Fruit fly (Drosophila melanogaster) whole organism, embryonic: ENCODE measurements around the gene CG15638.

ENCODE experiments used
- Ada2b ChIP-seq: fragments of 200-800 bp; sonication (Bioruptor generic); IDR thresholded peaks from 2 replicates; pipeline ENCODE4 v1.3.6; 2022; ENCODE audit warnings: missing biosample characterization, missing genetic modification characterization
- Atf3 ChIP-seq: fragments of 200-800 bp; sonication (Bioruptor generic); optimal IDR thresholded peaks from 3 replicates; lab custom pipeline; 2016; ENCODE audit warnings: missing biosample characterization, missing genetic modification characterization
- BtbVII ChIP-seq: fragments of 200-800 bp; sonication (Bioruptor generic); optimal IDR thresholded peaks from 3 replicates; lab custom pipeline; 2017; ENCODE audit warnings: missing biosample characterization, mild to moderate bottlenecking, missing genetic modification characterization
- CG10431 ChIP-seq: fragments of 200-800 bp; sonication (Bioruptor generic); optimal IDR thresholded peaks from 3 replicates; lab custom pipeline; 2018; ENCODE audit warnings: missing biosample characterization, mild to moderate bottlenecking, missing genetic modification characterization
- CG10979 ChIP-seq: fragments of 200-800 bp; sonication (Bioruptor generic); optimal IDR thresholded peaks from 2 replicates; lab custom pipeline; 2018; ENCODE audit warnings: missing biosample characterization, mild to moderate bottlenecking, missing genetic modification characterization, moderate library complexity
- CG11695 ChIP-seq: fragments of 200-800 bp; sonication (Bioruptor generic); IDR thresholded peaks from 3 replicates; pipeline ENCODE4 v1.3.6; 2022; ENCODE audit warnings: missing biosample characterization, missing genetic modification characterization
- CG12155 ChIP-seq: fragments of 200-800 bp; sonication (Bioruptor generic); optimal IDR thresholded peaks from 3 replicates; lab custom pipeline; 2016; ENCODE audit warnings: missing biosample characterization, missing genetic modification characterization
- CG13287 ChIP-seq: fragments of 200-800 bp; sonication (Bioruptor generic); IDR thresholded peaks from 2 replicates; pipeline ENCODE4 v1.3.6; 2022; ENCODE audit warnings: missing biosample characterization, missing genetic modification characterization; ENCODE audit not compliant: partially characterized antibody
- CG13894 ChIP-seq: fragments of 200-800 bp; sonication (Bioruptor generic); optimal IDR thresholded peaks from 3 replicates; lab custom pipeline; 2018; ENCODE audit warnings: missing biosample characterization, mild to moderate bottlenecking, missing genetic modification characterization, moderate library complexity
- CG16813 ChIP-seq: fragments of 200-800 bp; sonication (Bioruptor generic); IDR thresholded peaks from 3 replicates; pipeline ENCODE4 v1.3.6; 2022; ENCODE audit warnings: missing biosample characterization, missing genetic modification characterization; ENCODE audit not compliant: partially characterized antibody
- CG16815 ChIP-seq: fragments of 200-800 bp; sonication (Bioruptor generic); optimal IDR thresholded peaks from 3 replicates; lab custom pipeline; 2017; ENCODE audit warnings: missing biosample characterization, mild to moderate bottlenecking, missing genetic modification characterization
- CG17612 ChIP-seq: fragments of 200-800 bp; sonication (Bioruptor generic); IDR thresholded peaks from 2 replicates; pipeline ENCODE4 v1.3.6; 2022; ENCODE audit warnings: missing biosample characterization, missing genetic modification characterization
- CG30020 ChIP-seq: fragments of 200-800 bp; optimal IDR thresholded peaks from 2 replicates; lab custom pipeline; 2019; ENCODE audit warnings: missing biosample characterization, mild to moderate bottlenecking, missing genetic modification characterization, moderate library complexity
- CG30403 ChIP-seq: fragments of 200-800 bp; sonication (Bioruptor generic); optimal IDR thresholded peaks from 3 replicates; lab custom pipeline; 2016; ENCODE audit warnings: missing biosample characterization, missing genetic modification characterization
- CG32767 ChIP-seq: fragments of 200-800 bp; sonication (Bioruptor generic); IDR thresholded peaks from 2 replicates; pipeline ENCODE4 v1.3.6; 2022; ENCODE audit warnings: missing biosample characterization, missing genetic modification characterization
- CG34422 ChIP-seq: fragments of 200-800 bp; sonication (Bioruptor generic); IDR thresholded peaks from 3 replicates; pipeline ENCODE4 v1.3.6; 2022; ENCODE audit warnings: missing biosample characterization, missing genetic modification characterization
- CG5180 ChIP-seq: fragments of 200-800 bp; sonication (Bioruptor generic); optimal IDR thresholded peaks from 3 replicates; lab custom pipeline; 2017; ENCODE audit warnings: missing biosample characterization, missing genetic modification characterization, mild to moderate bottlenecking, moderate library complexity, missing genetic modification reagents
- CG6654 ChIP-seq: fragments of 200-800 bp; sonication (Bioruptor generic); optimal IDR thresholded peaks from 2 replicates; lab custom pipeline; 2017; ENCODE audit warnings: missing biosample characterization, mild to moderate bottlenecking, missing genetic modification characterization
- CG6854 ChIP-seq: fragments of 200-800 bp; sonication (Bioruptor generic); optimal IDR thresholded peaks from 3 replicates; lab custom pipeline; 2017; ENCODE audit warnings: missing biosample characterization, mild to moderate bottlenecking, missing genetic modification characterization
- CG8290 ChIP-seq, 3 experiments: fragments of 200-800 bp; sonication (Bioruptor generic); optimal IDR thresholded peaks; 2 replicates each; lab custom pipeline; 2016 to 2019; ENCODE audit warnings: missing biosample characterization in 3 of 3, missing genetic modification characterization in 3 of 3, mild to moderate bottlenecking in 2 of 3, moderate library complexity in 1 of 3
- CG8765 ChIP-seq: fragments of 200-800 bp; sonication (Bioruptor generic); IDR thresholded peaks from 2 replicates; pipeline ENCODE4 v1.3.6; 2022; ENCODE audit warnings: missing biosample characterization, missing genetic modification characterization
- CG9437 ChIP-seq: fragments of 200-800 bp; sonication (Bioruptor generic); optimal IDR thresholded peaks from 2 replicates; lab custom pipeline; 2018; ENCODE audit warnings: missing biosample characterization, mild to moderate bottlenecking, missing genetic modification characterization
- D ChIP-seq, 2 experiments: fragments of 200-800 bp in 1 of 2; fragments of >200 bp in 1 of 2; sonication (Bioruptor generic) in 1 of 2; optimal IDR thresholded peaks; 2 replicates in 1 of 2; 3 replicates in 1 of 2; lab custom pipeline; 2017; ENCODE audit warnings: mild to moderate bottlenecking in 1 of 2, missing biosample characterization in 1 of 2, missing genetic modification characterization in 1 of 2, missing genetic modification reagents in 1 of 2
- Dfd ChIP-seq, 2 experiments: fragments of >200 bp; optimal IDR thresholded peaks; 2 replicates each; lab custom pipeline; 2017; ENCODE audit warnings: missing biosample characterization in 2 of 2, missing genetic modification characterization in 2 of 2
- HLH54F ChIP-seq: fragments of 200-800 bp; sonication (Bioruptor generic); optimal IDR thresholded peaks from 3 replicates; lab custom pipeline; 2016; ENCODE audit warnings: missing biosample characterization, missing genetic modification characterization
- HLHmδ ChIP-seq: fragments of 200-800 bp; sonication (Bioruptor generic); optimal IDR thresholded peaks from 2 replicates; lab custom pipeline; 2018; ENCODE audit warnings: missing biosample characterization, mild to moderate bottlenecking, missing genetic modification characterization, moderate library complexity
- Neu2 ChIP-seq: fragments of 200-800 bp; sonication (Bioruptor generic); optimal IDR thresholded peaks from 3 replicates; lab custom pipeline; 2016; ENCODE audit warnings: missing biosample characterization, missing genetic modification characterization, borderline replicate concordance
- ara ChIP-seq: fragments of 200-800 bp; sonication (Bioruptor generic); IDR thresholded peaks from 2 replicates; pipeline ENCODE4 v1.3.6; 2022; ENCODE audit warnings: missing biosample characterization, missing genetic modification characterization
- corto ChIP-seq: fragments of 200-800 bp; sonication (Bioruptor generic); optimal IDR thresholded peaks from 2 replicates; lab custom pipeline; 2016; ENCODE audit warnings: missing biosample characterization, mild to moderate bottlenecking, missing genetic modification characterization, moderate library complexity
- danr ChIP-seq: fragments of 200-800 bp; sonication (Bioruptor generic); IDR thresholded peaks from 2 replicates; pipeline ENCODE4 v1.3.6; 2022; ENCODE audit warnings: missing biosample characterization, missing genetic modification characterization
- emc ChIP-seq: fragments of 200-800 bp; sonication (Bioruptor generic); optimal IDR thresholded peaks from 2 replicates; lab custom pipeline; 2016; ENCODE audit warnings: missing biosample characterization, missing genetic modification characterization
- en ChIP-seq: fragments of 200-800 bp; sonication (Bioruptor generic); optimal IDR thresholded peaks from 2 replicates; lab custom pipeline; 2016; ENCODE audit warnings: missing biosample characterization, missing genetic modification characterization
- gcm2 ChIP-seq: fragments of 200-800 bp; sonication (Bioruptor generic); optimal IDR thresholded peaks from 2 replicates; lab custom pipeline; 2016; ENCODE audit warnings: missing biosample characterization, missing genetic modification characterization
- grn ChIP-seq: fragments of 200-800 bp; sonication (Bioruptor generic); optimal IDR thresholded peaks from 3 replicates; lab custom pipeline; 2017; ENCODE audit warnings: missing biosample characterization, missing genetic modification characterization
- hkb ChIP-seq, 2 experiments: fragments of 200-800 bp in 1 of 2; fragments of >200 bp in 1 of 2; sonication (Bioruptor generic) in 1 of 2; IDR thresholded peaks in 1 of 2; optimal IDR thresholded peaks in 1 of 2; 2 replicates each; pipeline versions ENCODE4 v1.3.6 to Lab custom; 2017 to 2022; ENCODE audit warnings: missing biosample characterization in 1 of 2, missing genetic modification characterization in 1 of 2
- kay ChIP-seq: fragments of 200-800 bp; sonication (Bioruptor generic); optimal IDR thresholded peaks from 2 replicates; lab custom pipeline; 2016; ENCODE audit warnings: missing biosample characterization, missing genetic modification characterization
- luna ChIP-seq: fragments of 200-800 bp; sonication (Bioruptor generic); optimal IDR thresholded peaks from 2 replicates; lab custom pipeline; 2016; ENCODE audit warnings: missing biosample characterization, missing genetic modification characterization
- nom ChIP-seq: fragments of 200-800 bp; sonication (Bioruptor generic); optimal IDR thresholded peaks from 2 replicates; lab custom pipeline; 2017; ENCODE audit warnings: missing biosample characterization, missing genetic modification characterization, mild to moderate bottlenecking, moderate library complexity, missing genetic modification reagents
- org-1 ChIP-seq: fragments of 200-800 bp; sonication (Bioruptor generic); optimal IDR thresholded peaks from 2 replicates; lab custom pipeline; 2017; ENCODE audit warnings: missing biosample characterization, missing genetic modification characterization
- ro ChIP-seq: fragments of 200-800 bp; sonication (Bioruptor generic); IDR thresholded peaks from 2 replicates; pipeline ENCODE4 v1.3.6; 2022; ENCODE audit warnings: missing biosample characterization, missing genetic modification characterization
- slou ChIP-seq: fragments of 200-800 bp; sonication (Bioruptor generic); optimal IDR thresholded peaks from 3 replicates; lab custom pipeline; 2016; ENCODE audit warnings: missing biosample characterization, missing genetic modification characterization
- sna ChIP-seq: fragments of 200-800 bp; sonication (Bioruptor generic); IDR thresholded peaks from 2 replicates; pipeline ENCODE4 v1.3.6; 2022; ENCODE audit warnings: missing biosample characterization, missing genetic modification characterization; ENCODE audit not compliant: partially characterized antibody
- sqz ChIP-seq: fragments of 200-800 bp; sonication (Bioruptor generic); optimal IDR thresholded peaks from 3 replicates; lab custom pipeline; 2018; ENCODE audit warnings: missing biosample characterization, mild to moderate bottlenecking, missing genetic modification characterization
- ssp ChIP-seq: fragments of 200-800 bp; sonication (Bioruptor generic); IDR thresholded peaks from 2 replicates; pipeline ENCODE4 v1.3.6; 2022; ENCODE audit warnings: missing biosample characterization, missing genetic modification characterization
- zfh1 ChIP-seq: fragments of 200-800 bp; sonication (Bioruptor generic); IDR thresholded peaks from 3 replicates; pipeline ENCODE4 v1.3.6; 2022; ENCODE audit warnings: missing biosample characterization, missing genetic modification characterization

Gene CG15638

DNA sequence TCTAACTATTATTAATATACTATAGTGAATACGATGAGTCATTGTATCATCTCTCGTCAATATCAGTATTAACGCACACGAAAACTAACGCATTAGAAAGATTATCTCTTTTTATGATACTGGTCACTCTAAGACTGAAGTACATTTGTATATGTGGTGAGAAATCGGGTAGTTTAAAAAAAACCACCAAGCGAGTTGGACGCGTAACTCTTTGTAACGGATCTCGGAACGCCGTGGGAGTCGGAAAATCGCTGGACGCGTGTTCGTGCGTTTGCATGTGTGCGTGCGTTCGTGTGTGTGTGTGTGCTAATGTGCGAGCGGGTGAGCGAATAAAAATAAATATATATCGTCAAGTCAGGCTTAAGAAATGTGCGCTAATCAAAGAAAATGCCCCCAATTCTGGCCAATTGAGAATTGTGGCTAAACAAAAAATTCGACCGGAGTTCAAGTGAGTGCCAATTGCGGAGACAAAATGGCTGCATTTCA is 14.4 kb upstream of the CG15638 start, which contains the start of gene kuz (continued):
- TF ChIP-seq sqz (GFP tag; lab: Kevin White, UChicago) (peak; percentile 99), CG13894 (peak; percentile 82), Atf3 (GFP tag; lab: Kevin White, UChicago) (no peak), CG10431 (no peak), grn (no peak), CG11695 (GFP tag; lab: Robert Waterston, UW) (no peak), ssp (GFP tag; lab: Robert Waterston, UW) (no peak), CG6654 (GFP tag; lab: Kevin White, UChicago) (no peak), CG5180 (GFP tag; lab: Kevin White, UChicago) (no peak)

DNA sequence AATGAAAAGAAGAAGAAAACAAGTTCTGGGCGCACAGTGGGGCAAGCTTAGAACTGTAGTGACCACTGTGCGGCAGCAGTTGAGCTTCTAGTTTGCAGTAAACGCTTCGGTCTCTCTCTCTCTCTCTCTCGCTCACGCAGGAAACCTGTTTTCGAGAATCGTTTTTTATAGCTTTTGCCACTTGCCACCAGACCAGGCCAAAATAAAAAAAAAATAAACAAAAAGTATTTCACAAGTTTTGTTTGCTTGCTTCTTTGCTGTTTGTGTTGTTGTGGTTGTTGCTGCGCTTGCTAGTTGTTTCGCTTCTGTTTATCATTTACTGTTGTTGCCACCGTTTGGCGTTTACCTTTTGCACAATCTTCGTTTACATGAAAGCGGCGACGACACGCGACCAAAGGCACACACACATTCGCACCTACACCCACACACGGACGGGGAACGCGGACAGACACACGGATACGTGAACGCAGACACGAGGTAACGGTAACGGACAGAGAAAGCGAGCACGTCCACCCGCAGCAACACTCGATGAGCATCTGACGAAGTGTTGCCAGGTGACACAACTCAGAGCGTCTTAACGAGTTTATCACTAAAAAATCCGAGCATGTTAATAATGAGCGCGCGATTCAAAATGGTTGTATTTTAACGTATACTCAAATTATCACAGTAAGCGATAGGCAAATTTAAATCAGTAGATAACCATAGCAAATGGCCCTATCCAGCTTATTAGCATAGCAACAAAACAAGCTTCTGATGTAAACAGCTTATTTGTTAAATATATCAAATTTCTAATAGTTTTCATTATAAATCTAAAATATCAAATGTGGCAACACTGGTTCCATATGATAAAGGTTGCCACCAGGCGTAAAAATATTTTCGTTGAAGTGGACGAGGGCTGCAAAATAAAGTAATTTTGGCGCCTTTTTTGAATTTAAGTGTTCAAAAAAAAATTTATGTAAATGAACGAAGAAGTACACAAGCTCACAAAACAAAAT is 13.5 kb upstream of the CG15638 start, which contains the start of gene B4:
TSS of gene B4 (minus strand) at position 543 of the 995 bp plus-strand sequence.
- TF ChIP-seq sqz (GFP tag; lab: Kevin White, UChicago) = peak; percentile 94
- no peak for TF ChIP-seq sna
- peak; percentile 90 for TF ChIP-seq nom (GFP tag; lab: Kevin White, UChicago)
- TF ChIP-seq CG34422 (GFP tag; lab: Robert Waterston, UW) = peak; percentile 76; the same call in 2 of the 3 replicates
- peak; percentile 66 for TF ChIP-seq CG13287 (GFP tag; lab: Robert Waterston, UW)
- TF ChIP-seq CG12155 (GFP tag; lab: Kevin White, UChicago) = no peak
- TF ChIP-seq CG32767 (GFP tag; lab: Robert Waterston, UW) = no peak; the same call in 1 of the 2 replicates
- TF ChIP-seq CG8765 (GFP tag; lab: Robert Waterston, UW) = no peak
- TF ChIP-seq CG30403 (GFP tag; lab: Kevin White, UChicago) = no peak
- no peak for TF ChIP-seq D (optimal IDR thresholded peaks at IDR 0.05; lab: Kevin White, UChicago)
- TF ChIP-seq D (GFP tag; optimal IDR thresholded peaks at IDR 0.05; lab: Kevin White, UChicago) = peak; percentile 42
- no peak for TF ChIP-seq CG8290 (GFP tag; optimal IDR thresholded peaks at IDR 0.05; lab: Kevin White, UChicago)
- TF ChIP-seq CG8290 (tag; optimal IDR thresholded peaks at IDR 0.05; lab: Kevin White, UChicago) = peak in 1 of 2 experiments; percentile 87
- peak; percentile 9 for TF ChIP-seq grn
- TF ChIP-seq kay (GFP tag; lab: Kevin White, UChicago) = no peak
- no peak for TF ChIP-seq CG30020 (tag; lab: Kevin White, UChicago)
- peak; percentile 32; the same call in 1 of the 3 replicates for TF ChIP-seq zfh1
- TF ChIP-seq CG16813 = no peak
- no peak for TF ChIP-seq en (GFP tag; lab: Kevin White, UChicago)
- TF ChIP-seq Neu2 = no peak
- peak; percentile 56 for TF ChIP-seq CG6854 (GFP tag; lab: Kevin White, UChicago)
- peak; percentile 13 for TF ChIP-seq HLH54F (GFP tag; lab: Kevin White, UChicago)
- TF ChIP-seq CG16815 (GFP tag; lab: Kevin White, UChicago) = no peak
- peak; percentile 20 for TF ChIP-seq emc (GFP tag; lab: Kevin White, UChicago)
- peak; percentile 34 for TF ChIP-seq hkb (optimal IDR thresholded peaks at IDR 0.05; lab: Kevin White, UChicago)
- peak; percentile 51 for TF ChIP-seq hkb (GFP tag; IDR thresholded peaks at IDR 0.05; lab: Robert Waterston, UW)
- TF ChIP-seq Ada2b (GFP tag; lab: Robert Waterston, UW) = 0 out of 2 replicates have a peak, but pooled peaks have one; percentile 4
- TF ChIP-seq org-1 = peak; percentile 23
- TF ChIP-seq CG10979 (tag; lab: Kevin White, UChicago) = no peak
- peak; percentile 14 for TF ChIP-seq slou
- peak; percentile 55 for TF ChIP-seq BtbVII (GFP tag; lab: Kevin White, UChicago)
- TF ChIP-seq ro (GFP tag; lab: Robert Waterston, UW) = no peak
- TF ChIP-seq gcm2 = peak; percentile 30
- no peak for TF ChIP-seq CG9437 (GFP tag; lab: Kevin White, UChicago)
- no peak for TF ChIP-seq danr (GFP tag; lab: Robert Waterston, UW)
- TF ChIP-seq CG17612 (GFP tag; lab: Robert Waterston, UW) = no peak
- TF ChIP-seq corto (GFP tag; lab: Kevin White, UChicago) = peak; percentile 21
- no peak for TF ChIP-seq ara
- TF ChIP-seq luna (GFP tag; lab: Kevin White, UChicago) = peak; percentile 0
- no peak for TF ChIP-seq Dfd (GFP tag; optimal IDR thresholded peaks at IDR 0.05; lab: Kevin White, UChicago)
- TF ChIP-seq HLHmδ (GFP tag; lab: Kevin White, UChicago) = peak; percentile 95
